Worm (Caenorhabditis elegans): ENCODE results near the gene del-7.

Gene del-7

DNA sequence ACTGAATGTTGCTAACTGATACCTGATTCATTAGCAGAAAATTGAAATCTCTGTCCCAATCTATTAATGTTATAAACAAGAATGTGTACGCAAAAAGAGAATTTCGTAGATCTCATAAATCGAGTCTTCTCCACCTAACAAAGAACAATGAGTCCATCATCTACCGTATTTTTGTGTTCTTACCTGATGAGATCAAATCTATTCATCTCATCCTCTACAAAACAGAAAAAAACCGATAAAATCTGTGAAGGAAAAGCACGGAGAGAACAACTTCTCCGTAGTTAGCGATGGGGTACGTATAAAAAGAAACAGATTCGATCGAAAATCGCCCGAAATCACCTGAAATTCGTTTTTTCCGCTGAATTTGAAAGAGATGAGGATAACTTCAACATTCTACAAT lies 48.4 kb downstream of the del-7 start, which contains the start of gene C33H5.1:
TSS of gene C33H5.1 (plus strand) at position 330 of the 400 bp plus-strand sequence.
- TF ChIP-seq ref-1 (GFP tag; conservative IDR thresholded peaks at IDR 0.05) (no peak), T22C8.4 (GFP tag; IDR thresholded peaks at IDR 0.05) (no peak), klf-2 (GFP tag; conservative IDR thresholded peaks at IDR 0.05) (no peak), cog-1 (tag; optimal IDR thresholded peaks at IDR 0.05) (no peak), med-1 (GFP tag; optimal IDR thresholded peaks at IDR 0.05; ENCODE audit: insufficient read depth) (no peak), flt-1 (GFP tag; IDR thresholded peaks at IDR 0.05) (no peak), ztf-29 (GFP tag; IDR thresholded peaks at IDR 0.05) (no peak), tab-1 (GFP tag; IDR thresholded peaks at IDR 0.05) (no peak), ztf-23 (GFP tag; IDR thresholded peaks at IDR 0.05) (no peak)

Measured in whole organism, midembryonic.